Fruit fly (Drosophila melanogaster) ovary, adult (tissue): ENCODE measurements around the gene Dad1.

Experiments used
- CG17801 ChIP-seq: fragments of 200-800 bp; optimal IDR thresholded peaks from 2 replicates; lab custom pipeline; 2019; ENCODE audit warnings: missing biosample characterization, mild to moderate bottlenecking, missing genetic modification characterization, moderate library complexity; ENCODE audit not compliant: partially characterized antibody

Dad1 gene

DNA sequence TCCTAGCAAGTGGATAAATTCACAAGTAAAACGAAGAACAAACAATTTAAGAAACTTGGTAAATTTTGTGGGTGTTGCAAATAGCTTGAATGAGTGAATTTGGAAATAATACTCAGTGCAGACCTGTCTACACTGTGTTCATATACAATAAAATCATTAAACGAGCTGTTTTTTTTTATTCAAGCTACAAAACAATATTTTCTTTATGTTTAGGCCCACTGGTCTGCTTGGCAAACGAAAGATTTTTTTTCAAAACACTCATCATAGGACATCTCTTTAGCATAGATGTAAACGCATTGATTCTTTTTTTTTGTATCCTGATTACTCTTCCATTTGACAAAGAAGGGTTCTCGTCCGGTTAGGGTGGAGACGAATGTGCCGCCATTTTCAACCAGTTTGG is 8.4 kb upstream of the Dad1 start, which contains the start of gene CG42820:
Gene CG42820 (minus strand): TSS at position 101 of the 400 bp plus-strand sequence.
- TF ChIP-seq CG17801 (GFP tag; lab: Kevin White, UChicago): no peak

DNA sequence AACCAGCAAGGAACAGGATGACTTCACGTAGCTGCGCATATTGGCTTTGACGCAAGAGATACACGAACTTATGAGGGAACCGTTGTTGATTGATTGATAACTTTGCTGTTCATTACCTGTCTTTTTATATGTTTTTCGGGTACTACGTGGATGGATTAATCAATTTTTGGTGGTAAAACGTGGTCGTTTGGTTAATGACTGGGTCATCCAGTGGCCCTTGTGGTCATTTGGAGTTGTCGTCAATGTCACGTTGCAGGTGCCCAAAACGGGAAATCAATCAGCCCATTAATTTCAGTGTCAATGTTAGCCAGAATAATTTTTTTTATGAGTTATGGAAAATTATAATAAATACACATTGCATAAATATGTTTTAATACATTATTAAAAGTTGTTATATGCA is 5.3 kb upstream of the Dad1 start, which contains the start of gene CG42819:
Gene CG42819 (minus strand): TSS at position 101 of the 400 bp plus-strand sequence.
- no peak for TF ChIP-seq CG17801 (GFP tag; lab: Kevin White, UChicago)

DNA sequence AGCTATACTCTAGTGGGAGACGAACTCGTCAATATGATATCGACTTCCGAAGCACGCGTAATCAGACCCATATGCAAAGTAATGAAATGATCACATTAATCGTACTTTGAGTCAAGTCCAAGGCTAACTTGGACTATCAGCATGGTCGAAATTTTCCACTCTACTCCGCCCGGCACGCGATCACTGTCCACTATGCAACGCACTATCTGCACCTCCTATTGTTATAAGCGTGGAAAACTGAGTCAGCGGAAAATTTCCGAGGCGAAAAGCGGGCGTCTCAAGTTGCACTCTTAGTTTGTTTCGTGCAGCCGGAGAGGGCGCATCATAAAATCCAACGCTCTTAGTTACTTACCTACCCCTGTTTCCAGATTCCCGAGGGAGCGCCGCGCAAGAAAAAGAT is 1.9 kb upstream of the Dad1 start:
- no peak for TF ChIP-seq CG17801 (GFP tag; lab: Kevin White, UChicago)

DNA sequence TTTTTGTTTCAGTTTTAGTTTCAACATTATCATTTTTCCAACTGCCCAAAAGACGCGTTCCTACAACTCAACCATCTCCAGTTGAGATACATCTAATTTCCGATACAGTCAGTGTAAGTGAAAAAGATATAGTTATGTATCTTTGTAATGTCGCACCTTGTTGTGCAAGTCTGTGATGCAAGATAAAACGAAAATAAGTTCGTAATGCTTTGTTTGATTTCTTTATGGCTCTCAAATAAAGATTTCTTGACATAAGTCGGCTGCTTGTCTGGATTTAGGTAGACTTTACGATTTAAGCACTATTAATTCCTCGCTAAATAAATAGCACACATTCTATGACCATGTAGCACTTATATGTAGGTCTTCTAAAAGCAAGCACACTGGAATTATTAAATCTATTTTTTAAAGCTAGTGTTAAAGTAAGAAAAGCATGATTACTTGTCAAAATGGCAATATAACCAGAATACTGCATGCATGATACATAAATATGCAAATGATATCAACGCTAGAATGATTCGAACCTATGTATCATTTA is 1.1 kb upstream of the Dad1 start:
- no peak for TF ChIP-seq CG17801 (GFP tag; lab: Kevin White, UChicago)

DNA sequence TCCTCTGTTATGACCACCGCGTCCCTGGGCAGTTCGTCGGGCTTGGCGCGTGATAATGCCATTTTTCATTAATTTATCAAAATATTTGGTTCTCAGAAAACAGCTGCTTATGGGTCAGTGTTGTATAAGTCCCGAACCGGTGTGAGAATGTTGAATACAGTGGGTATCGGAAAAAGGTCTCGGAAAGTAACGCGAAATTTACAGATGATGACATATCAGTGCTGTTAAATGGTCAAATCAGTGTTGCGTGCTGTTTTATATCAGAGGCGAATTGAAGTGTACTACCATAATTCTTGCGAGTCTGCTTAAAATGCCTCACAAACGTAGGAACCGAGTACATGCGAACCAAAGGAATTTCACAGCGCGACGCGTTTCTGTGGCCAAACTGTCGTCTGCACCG is 1.3 kb downstream of the Dad1 start, which contains the start of the genes CG13392 and Rcd4:
Gene CG13392 (minus strand): TSS at position 162 of the 400 bp plus-strand sequence.
Gene Rcd4 (plus strand): TSS at position 216 of the 400 bp plus-strand sequence.
- peak; percentile 63 for TF ChIP-seq CG17801 (GFP tag; lab: Kevin White, UChicago)

DNA sequence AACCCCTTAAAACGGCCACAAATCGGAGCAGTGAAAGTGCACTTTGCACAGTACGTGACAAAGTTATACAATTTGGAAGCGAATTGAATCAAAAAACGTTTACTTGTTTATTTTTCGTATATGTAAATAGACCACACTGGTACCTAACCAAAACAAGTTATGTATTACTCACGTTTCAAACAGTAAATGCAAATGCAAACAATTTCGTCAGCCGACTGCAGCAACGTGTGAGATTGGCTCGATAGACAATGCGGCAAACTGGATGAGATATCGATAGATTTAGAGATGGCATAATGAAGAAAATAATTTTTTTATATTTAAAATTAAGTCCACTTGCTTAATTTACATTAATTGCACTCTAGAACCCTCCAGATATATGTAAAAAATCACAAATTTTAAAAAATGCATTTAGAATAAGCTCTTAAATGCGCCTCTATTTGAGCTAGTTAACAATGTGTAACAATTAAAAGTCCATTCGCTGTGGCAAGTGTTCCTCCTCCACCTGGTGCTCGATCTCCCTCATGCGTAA is 2.4 kb downstream of the Dad1 start, which contains the start of gene AlaRS:
Gene AlaRS (minus strand): TSS at position 257 of the 529 bp plus-strand sequence.
- peak; percentile 72 for TF ChIP-seq CG17801 (GFP tag; lab: Kevin White, UChicago)

DNA sequence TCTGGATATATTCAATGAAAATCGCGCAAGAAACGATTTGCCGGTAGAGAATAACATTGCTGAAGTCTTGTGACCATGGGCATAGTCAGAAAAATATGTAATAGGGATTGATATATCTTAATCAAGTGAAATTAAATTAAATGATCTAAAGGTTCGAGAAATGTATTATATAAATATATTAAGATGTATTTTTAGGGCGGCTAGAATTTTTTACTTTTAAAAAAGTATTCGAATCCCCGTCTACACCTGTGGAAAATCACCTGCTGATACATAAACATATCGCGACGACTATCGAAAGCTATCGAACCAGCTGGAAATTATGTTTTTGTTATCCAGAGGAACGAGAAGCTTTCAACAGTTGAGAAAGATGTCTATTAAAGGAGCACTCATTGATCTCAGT is 7.2 kb downstream of the Dad1 start, which contains the start of the genes CG13390 and CG17294:
Gene CG13390 (minus strand): TSS at position 81 of the 400 bp plus-strand sequence.
Gene CG17294 (plus strand): TSS at position 319 of the 400 bp plus-strand sequence.
- peak; percentile 100 for TF ChIP-seq CG17801 (GFP tag; lab: Kevin White, UChicago)

DNA sequence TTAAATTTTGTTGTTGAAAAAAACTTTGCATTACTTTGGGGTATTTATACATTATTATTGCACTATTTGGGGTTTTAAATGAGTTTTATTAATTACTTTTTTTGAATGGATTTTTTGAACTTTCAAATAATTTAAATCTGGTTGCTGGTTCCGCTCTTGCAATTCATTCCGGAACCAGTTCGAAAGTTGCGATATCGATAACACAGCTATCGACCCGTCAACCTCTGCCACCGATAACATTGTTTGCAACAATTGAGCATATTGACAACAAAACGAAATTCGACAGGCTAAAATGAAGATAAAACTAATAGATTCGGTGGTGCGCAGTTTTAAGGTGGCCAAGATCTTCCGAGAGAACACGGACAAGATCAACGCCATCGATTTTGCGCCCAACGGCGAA is 9.7 kb downstream of the Dad1 start, which contains the start of gene Wdr82:
Gene Wdr82 (plus strand): TSS at position 227 of the 400 bp plus-strand sequence.
- TF ChIP-seq CG17801 (GFP tag; lab: Kevin White, UChicago): peak; percentile 12

DNA sequence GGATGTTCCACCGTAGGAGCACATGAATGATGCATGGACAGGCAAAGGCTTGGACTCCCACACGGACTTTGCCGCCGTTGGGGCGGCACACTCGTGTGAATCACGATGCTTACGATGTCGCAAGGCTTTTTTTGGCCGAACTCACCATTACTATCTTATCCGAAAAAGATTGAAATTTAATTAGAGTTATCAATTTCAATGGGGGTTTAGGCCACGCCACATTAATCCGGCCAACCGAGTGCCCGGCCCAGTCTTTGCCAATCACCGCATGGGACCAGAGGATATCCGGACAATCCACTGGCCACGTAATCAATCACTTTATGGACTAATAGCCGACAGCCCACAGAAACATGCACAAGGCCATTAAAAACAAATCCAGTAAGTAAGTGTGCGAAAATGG is 11.7 kb downstream of the Dad1 start:
- no peak for TF ChIP-seq CG17801 (GFP tag; lab: Kevin White, UChicago)

DNA sequence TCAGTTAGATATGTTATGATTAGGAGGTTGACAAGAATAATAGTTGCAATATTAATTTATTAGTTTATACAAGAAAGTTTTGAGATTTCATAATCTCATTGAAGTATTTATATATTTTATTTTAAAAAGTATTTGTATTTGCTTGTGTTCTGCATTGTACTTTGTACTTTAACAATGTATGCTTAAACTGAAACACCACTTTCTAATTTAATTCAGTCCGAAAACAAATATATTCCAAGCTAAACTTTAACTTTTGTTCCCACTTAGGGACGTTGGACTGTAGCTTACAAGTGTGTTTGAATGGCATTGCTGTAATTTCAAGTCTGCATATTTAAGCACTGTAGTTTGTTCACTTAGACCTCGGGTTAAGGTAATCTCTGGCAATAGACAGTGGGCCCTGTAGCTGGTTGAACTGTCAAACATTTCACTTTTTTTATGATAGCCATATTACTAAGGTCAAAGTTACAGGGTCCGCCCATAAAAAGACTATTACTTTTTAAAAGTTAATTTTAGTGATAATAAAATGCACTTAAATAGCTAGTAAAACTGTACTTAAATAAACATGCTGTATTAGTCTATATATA is 12.5 kb downstream of the Dad1 start:
- peak; percentile 49 for TF ChIP-seq CG17801 (GFP tag; lab: Kevin White, UChicago)

DNA sequence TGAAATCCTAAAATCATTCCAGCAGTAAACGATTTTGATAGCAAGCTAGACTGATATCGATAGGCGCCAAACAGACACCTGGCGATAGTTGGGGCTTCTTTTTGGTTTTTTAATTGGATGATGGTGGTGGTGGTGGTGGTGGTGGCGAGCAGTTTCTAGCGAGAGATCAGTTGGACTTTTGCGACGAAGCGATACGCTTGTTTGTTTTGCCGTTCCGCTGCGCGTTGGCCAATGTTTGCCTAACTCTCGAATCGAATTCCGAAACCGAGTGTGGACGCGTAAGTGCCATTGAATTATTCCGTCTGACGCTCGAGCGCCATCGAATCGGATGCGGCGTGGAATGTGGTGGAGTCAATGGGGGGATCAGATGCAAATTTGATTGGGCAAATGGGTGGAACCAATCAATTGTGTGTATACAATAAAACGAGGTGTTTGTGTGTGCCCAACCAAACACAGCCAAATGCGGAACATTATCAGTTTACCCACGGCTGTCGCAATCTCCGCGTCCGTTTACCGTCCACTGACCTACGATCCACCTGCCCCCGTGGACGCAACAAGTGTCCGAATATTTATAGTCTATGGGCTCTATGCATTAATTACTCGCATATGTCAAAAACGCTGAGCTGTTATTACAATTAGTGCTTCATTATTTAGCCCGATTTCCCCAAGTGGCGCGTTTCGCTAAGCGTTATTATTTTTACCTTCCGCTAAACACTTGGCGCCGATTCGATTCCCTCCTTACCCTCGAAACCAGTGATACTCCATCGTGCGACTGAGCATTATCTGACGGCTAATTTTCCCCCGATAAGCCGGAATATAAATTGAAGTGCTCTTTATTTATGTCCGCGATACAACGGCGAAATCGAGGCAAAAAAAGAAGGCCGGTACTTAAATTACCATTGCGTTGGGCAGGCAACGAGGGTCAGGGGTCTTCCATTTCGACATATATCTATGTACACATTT is 13.3 kb downstream of the Dad1 start, which contains the start of gene CG17292:
Gene CG17292 (plus strand): TSS at position 91 of the 963 bp plus-strand sequence.
- TF ChIP-seq CG17801 (GFP tag; lab: Kevin White, UChicago): peak; percentile 80

DNA sequence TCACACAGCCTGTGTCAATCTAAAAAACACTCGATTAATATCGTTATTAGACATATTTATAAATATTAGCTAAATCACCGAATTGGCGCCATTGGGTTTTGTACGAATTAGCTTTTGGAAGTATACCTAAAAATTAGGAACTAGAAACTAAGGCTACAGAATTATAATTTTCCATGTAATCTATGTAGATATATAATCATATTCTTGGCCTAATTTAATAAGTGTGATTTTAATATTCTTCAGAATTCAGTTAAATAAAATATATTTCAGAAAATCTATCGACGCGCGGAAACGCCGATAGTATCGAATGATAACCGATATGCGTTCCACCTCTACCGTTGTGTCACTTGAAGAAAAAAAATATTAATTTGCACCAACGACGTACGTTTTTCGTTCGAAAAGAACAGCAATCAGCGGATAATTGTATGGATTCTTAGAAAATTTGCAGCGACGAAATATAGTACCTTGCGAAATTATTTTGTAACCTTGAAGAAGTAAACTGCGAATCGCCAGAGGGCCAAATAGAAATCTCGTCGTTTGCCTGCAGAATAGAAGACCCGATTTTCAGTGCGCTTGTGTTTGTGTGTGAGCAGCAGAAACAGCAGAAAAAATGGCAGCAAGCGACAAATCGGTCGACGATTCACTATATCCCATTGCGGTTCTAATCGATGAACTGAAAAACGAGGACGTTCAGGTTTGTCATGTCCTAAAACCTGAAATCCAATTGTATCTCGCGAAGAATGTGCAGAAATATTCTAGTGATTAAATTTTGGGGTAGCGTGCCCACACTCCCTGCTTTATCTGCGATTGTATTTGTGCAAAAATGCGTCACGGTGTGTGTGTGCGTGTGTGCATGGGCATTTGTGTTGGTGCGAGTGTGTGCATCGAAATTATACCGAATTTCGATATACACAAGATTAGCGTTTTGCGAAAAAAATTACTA is 18.0 kb downstream of the Dad1 start, which contains the start of gene Pp2A-29B:
Gene Pp2A-29B (plus strand): TSS at position 338 of the 943 bp plus-strand sequence.
- TF ChIP-seq CG17801 (GFP tag; lab: Kevin White, UChicago): peak; percentile 32
